Worm (Caenorhabditis elegans): Measurements from ENCODE around the gene K02E2.7.

ce11 chrV:20425183-20425400 is 38.2 kb upstream of the K02E2.7 start, which contains the start of the genes fce-2 and F48F5.8:
- TF ChIP-seq aly-1 (tag; optimal IDR thresholded peaks at IDR 0.05) (no peak), ets-7 (tag; optimal IDR thresholded peaks at IDR 0.05) (no peak), tra-4 (tag; optimal IDR thresholded peaks at IDR 0.05) (no peak), ama-1 (optimal IDR thresholded peaks at IDR 0.05) (no peak), tbx-11 (GFP tag; IDR thresholded peaks at IDR 0.05) (no peak)

Data from whole organism, early embryonic.